Fruit fly (Drosophila melanogaster) whole organism, embryonic: ENCODE data around the gene MFS9.

ENCODE experiments used
- CG1233 ChIP-seq: fragments of 200-800 bp; sonication (Bioruptor generic); optimal IDR thresholded peaks from 4 replicates; lab custom pipeline; 2018; ENCODE audit warnings: missing biosample characterization, mild to moderate bottlenecking, missing genetic modification characterization
- CG14965 ChIP-seq: fragments of 200-800 bp; sonication (Bioruptor generic); optimal IDR thresholded peaks from 2 replicates; lab custom pipeline; 2016; ENCODE audit warnings: missing biosample characterization, missing genetic modification characterization, borderline replicate concordance
- CG5180 ChIP-seq: fragments of 200-800 bp; sonication (Bioruptor generic); optimal IDR thresholded peaks from 3 replicates; lab custom pipeline; 2017; ENCODE audit warnings: missing biosample characterization, missing genetic modification characterization, mild to moderate bottlenecking, moderate library complexity, missing genetic modification reagents
- CG6813 ChIP-seq: fragments of 200-800 bp; sonication (Bioruptor generic); optimal IDR thresholded peaks from 2 replicates; lab custom pipeline; 2017; ENCODE audit warnings: missing biosample characterization, missing genetic modification characterization, mild to moderate bottlenecking, moderate library complexity, missing genetic modification reagents
- H2.0 ChIP-seq: fragments of 200-800 bp; sonication (Bioruptor generic); IDR thresholded peaks from 2 replicates; pipeline ENCODE4 v1.3.6; 2022; ENCODE audit warnings: missing biosample characterization, missing genetic modification characterization
- Nf-YA ChIP-seq: fragments of 200-800 bp; sonication (Bioruptor generic); IDR thresholded peaks from 2 replicates; pipeline ENCODE4 v1.3.6; 2022; ENCODE audit warnings: missing biosample characterization, missing genetic modification characterization
- Opbp ChIP-seq: fragments of 200-800 bp; sonication (Bioruptor generic); IDR thresholded peaks from 3 replicates; pipeline ENCODE4 v1.3.6; 2022; ENCODE audit warnings: missing biosample characterization, missing genetic modification characterization; ENCODE audit not compliant: partially characterized antibody
- Xbp1 ChIP-seq: fragments of 200-800 bp; sonication (Bioruptor generic); optimal IDR thresholded peaks from 3 replicates; lab custom pipeline; 2016; ENCODE audit warnings: missing biosample characterization, mild to moderate bottlenecking, missing genetic modification characterization
- kay ChIP-seq: fragments of 200-800 bp; sonication (Bioruptor generic); optimal IDR thresholded peaks from 2 replicates; lab custom pipeline; 2016; ENCODE audit warnings: missing biosample characterization, missing genetic modification characterization
- oc ChIP-seq: fragments of 200-800 bp; sonication (Bioruptor generic); optimal IDR thresholded peaks from 2 replicates; lab custom pipeline; 2018; ENCODE audit warnings: missing biosample characterization, mild to moderate bottlenecking, missing genetic modification characterization, moderate library complexity
- wek ChIP-seq: fragments of 200-800 bp; sonication (Bioruptor generic); optimal IDR thresholded peaks from 3 replicates; lab custom pipeline; 2018; ENCODE audit warnings: missing biosample characterization, mild to moderate bottlenecking, missing genetic modification characterization, moderate library complexity

DNA sequence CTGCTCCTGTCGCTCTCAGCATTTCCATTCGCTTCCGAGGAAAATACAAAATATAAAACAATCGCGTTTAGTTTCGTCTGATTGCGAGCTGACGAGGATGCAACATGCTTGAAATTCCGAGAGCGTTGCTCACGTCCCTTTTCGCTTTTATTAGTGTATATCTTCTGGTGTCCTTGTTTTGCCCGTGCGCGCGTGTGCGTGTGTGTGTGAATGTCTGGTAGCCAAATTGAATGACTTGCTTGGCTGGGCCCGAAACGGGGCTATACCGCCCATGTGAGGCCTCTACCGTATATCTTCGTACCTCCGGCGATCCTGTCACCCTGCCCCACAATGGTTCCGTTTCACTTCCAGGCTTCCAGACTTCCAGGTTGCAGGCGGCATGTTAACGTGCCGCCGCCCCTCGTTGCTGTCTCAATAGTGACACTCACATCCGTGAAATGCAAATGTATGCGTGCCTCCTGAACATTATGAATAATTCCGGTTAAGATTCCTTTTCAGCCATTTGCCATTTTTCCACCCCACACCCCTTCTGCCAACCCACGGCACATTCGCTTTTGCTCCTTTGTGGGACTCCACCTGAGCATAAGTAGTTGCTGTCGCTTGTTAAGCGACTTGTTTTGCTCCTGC lies 39.4 kb downstream of the MFS9 start:
- TF ChIP-seq Nf-YA (GFP tag; lab: Robert Waterston, UW) (no peak), CG14965 (GFP tag; lab: Kevin White, UChicago) (no peak), kay (GFP tag; lab: Kevin White, UChicago) (no peak), CG1233 (no peak), H2.0 (GFP tag; lab: Robert Waterston, UW) (no peak), CG6813 (GFP tag; lab: Kevin White, UChicago) (no peak), oc (tag; lab: Kevin White, UChicago) (no peak), Xbp1 (GFP tag; lab: Kevin White, UChicago) (no peak), CG5180 (no peak), wek (GFP tag; lab: Kevin White, UChicago) (no peak), Opbp (GFP tag; lab: Robert Waterston, UW) (no peak)
